Fruit fly (Drosophila melanogaster): ENCODE measurements around the gene CG8188.

CG8188 gene

DNA sequence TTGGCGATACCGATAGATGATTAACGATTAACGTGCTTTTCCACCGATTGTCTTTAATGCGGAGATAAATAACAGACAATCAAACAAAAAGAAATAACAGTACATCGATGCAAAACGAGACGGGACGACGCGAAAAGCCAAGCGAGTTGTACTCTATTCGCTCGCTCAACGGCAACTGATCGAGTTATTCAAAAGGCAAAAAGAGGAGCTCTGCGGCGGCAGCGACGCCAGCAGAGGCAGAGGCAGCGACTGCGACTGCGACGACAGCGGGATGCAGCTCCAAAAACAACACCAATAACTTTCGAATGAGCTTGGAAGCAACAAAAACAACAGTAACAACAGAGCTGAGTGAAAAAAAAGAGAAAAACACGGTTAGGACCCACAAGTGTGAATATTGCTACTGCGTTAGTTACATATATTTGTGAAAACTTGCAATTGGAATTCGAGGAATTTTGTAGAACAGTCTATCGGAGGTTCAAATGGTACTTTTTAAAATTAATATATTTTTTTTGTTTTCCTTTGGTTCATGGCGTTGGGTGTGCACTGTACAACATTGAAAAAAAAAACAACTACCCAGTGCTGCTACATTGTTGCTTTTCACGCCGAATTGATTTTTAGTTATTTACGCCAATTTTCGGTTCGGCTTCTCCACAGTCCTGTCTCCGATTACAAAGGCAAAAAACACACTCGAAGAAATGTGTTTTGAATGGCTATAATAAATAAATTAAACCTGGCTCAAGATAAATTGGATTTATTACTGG lies 19.9 kb downstream of the CG8188 start:
- TF ChIP-seq dmrt93B (GFP tag; optimal IDR thresholded peaks at IDR 0.05) (peak; percentile 81), Dif (GFP tag; optimal IDR thresholded peaks at IDR 0.05; ENCODE audit: partially characterized antibody) (no peak), dsf (GFP tag; optimal IDR thresholded peaks at IDR 0.05; ENCODE audit: borderline replicate concordance) (no peak), CG9705 (GFP tag; optimal IDR thresholded peaks at IDR 0.05) (peak; percentile 67), jim (GFP tag; optimal IDR thresholded peaks at IDR 0.05) (peak; percentile 46), brk (GFP tag; optimal IDR thresholded peaks at IDR 0.05) (peak; percentile 52), Hnf4 (GFP tag; optimal IDR thresholded peaks at IDR 0.05) (peak; percentile 76), OdsH (GFP tag; optimal IDR thresholded peaks at IDR 0.05) (peak; percentile 86), ey (GFP tag; optimal IDR thresholded peaks at IDR 0.05) (peak; percentile 89), usp (GFP tag; optimal IDR thresholded peaks at IDR 0.05) (no peak), Hr78 (GFP tag; optimal IDR thresholded peaks at IDR 0.05) (no peak), Hr83 (GFP tag; optimal IDR thresholded peaks at IDR 0.05; ENCODE audit: poor library complexity, severe bottlenecking) (no peak), dl (GFP tag; optimal IDR thresholded peaks at IDR 0.05; ENCODE audit: insufficient read depth in 1 of 2, partially characterized antibody in 2 of 2) (no peak), CG32264 (GFP tag; optimal IDR thresholded peaks at IDR 0.05) (peak; percentile 32), Dfd (GFP tag; optimal IDR thresholded peaks at IDR 0.05) (no peak), Myc (optimal IDR thresholded peaks at IDR 0.05) (no peak), Abd-B (GFP tag; optimal IDR thresholded peaks at IDR 0.05) (no peak), CrebA (GFP tag; optimal IDR thresholded peaks at IDR 0.05; ENCODE audit: borderline replicate concordance) (peak; percentile 86), fru (GFP tag; optimal IDR thresholded peaks at IDR 0.05) (peak; percentile 92), GATAd (GFP tag; optimal IDR thresholded peaks at IDR 0.05) (no peak), HLH106 (tag; optimal IDR thresholded peaks at IDR 0.05) (peak; percentile 85), h (GFP tag; optimal IDR thresholded peaks at IDR 0.05) (peak; percentile 95), woc (GFP tag; optimal IDR thresholded peaks at IDR 0.05) (peak; percentile 95), Sp1 (GFP tag; optimal IDR thresholded peaks at IDR 0.05) (peak; percentile 84), psq (GFP tag; optimal IDR thresholded peaks at IDR 0.05) (peak; percentile 78), Mio (GFP tag; optimal IDR thresholded peaks at IDR 0.05) (no peak), lola (GFP tag; optimal IDR thresholded peaks at IDR 0.05) (no peak), Jra (GFP tag; optimal IDR thresholded peaks at IDR 0.05) (peak; percentile 44), Vsx2 (GFP tag; optimal IDR thresholded peaks at IDR 0.05; ENCODE audit: partially characterized antibody) (peak; percentile 12), rgr (GFP tag; optimal IDR thresholded peaks at IDR 0.05) (peak; percentile 86), sv (GFP tag; optimal IDR thresholded peaks at IDR 0.05) (peak; percentile 67), br (GFP tag; optimal IDR thresholded peaks at IDR 0.05) (peak; percentile 86), Rel (GFP tag; optimal IDR thresholded peaks at IDR 0.05) (peak; percentile 63), Rel (tag; optimal IDR thresholded peaks at IDR 0.05) (peak; percentile 50), N (GFP tag; optimal IDR thresholded peaks at IDR 0.05) (no peak), tai (GFP tag; optimal IDR thresholded peaks at IDR 0.05) (peak; percentile 35), sage (GFP tag; optimal IDR thresholded peaks at IDR 0.05) (peak; percentile 94), foxo (GFP tag; optimal IDR thresholded peaks at IDR 0.05) (peak in 1 of 2 experiments; percentile 93), pan (optimal IDR thresholded peaks at IDR 0.05) (no peak)

- TF ChIP-seq fru (GFP tag; optimal IDR thresholded peaks at IDR 0.05) (peak; percentile 20), GATAd (GFP tag; optimal IDR thresholded peaks at IDR 0.05) (no peak), Sp1 (GFP tag; optimal IDR thresholded peaks at IDR 0.05) (peak; percentile 74), psq (GFP tag; optimal IDR thresholded peaks at IDR 0.05) (peak; percentile 38), rgr (GFP tag; optimal IDR thresholded peaks at IDR 0.05) (peak; percentile 18), Hnf4 (GFP tag; optimal IDR thresholded peaks at IDR 0.05) (no peak), ey (GFP tag; optimal IDR thresholded peaks at IDR 0.05) (no peak), Dif (GFP tag; optimal IDR thresholded peaks at IDR 0.05; ENCODE audit: partially characterized antibody) (peak; percentile 40), dsf (GFP tag; optimal IDR thresholded peaks at IDR 0.05; ENCODE audit: borderline replicate concordance) (no peak), woc (GFP tag; optimal IDR thresholded peaks at IDR 0.05) (peak; percentile 6), OdsH (GFP tag; optimal IDR thresholded peaks at IDR 0.05) (peak; percentile 47), dl (GFP tag; optimal IDR thresholded peaks at IDR 0.05; ENCODE audit: insufficient read depth in 1 of 2, partially characterized antibody in 2 of 2) (peak in 1 of 2 experiments; percentile 5), CG32264 (GFP tag; optimal IDR thresholded peaks at IDR 0.05) (no peak), Hr78 (GFP tag; optimal IDR thresholded peaks at IDR 0.05) (no peak), N (GFP tag; optimal IDR thresholded peaks at IDR 0.05) (no peak), dmrt93B (GFP tag; optimal IDR thresholded peaks at IDR 0.05) (peak; percentile 15), foxo (GFP tag; optimal IDR thresholded peaks at IDR 0.05) (peak in 1 of 2 experiments; percentile 46), CG9705 (GFP tag; optimal IDR thresholded peaks at IDR 0.05) (peak; percentile 4), HLH106 (tag; optimal IDR thresholded peaks at IDR 0.05) (peak; percentile 61)
Measured at dm6 chrX:17679642-17680571, 22.9 kb downstream of the CG8188 start.

Data from whole organism, wandering third instar larva.